Fruit fly (Drosophila melanogaster): ENCODE data around the gene CG34248.

dm6 chr3L:16301153-16301552, 30.5 kb upstream of the CG34248 start, which contains the start of gene CG4982:
- TF ChIP-seq CG8478 (optimal IDR thresholded peaks at IDR 0.05) (no peak), CTCF (optimal IDR thresholded peaks at IDR 0.05) (no peak)

Measured in S2 (cell line).